Worm (Caenorhabditis elegans) whole organism, L2 larva: ENCODE data around the gene slcr-46.3.

ENCODE experiments used
- C34F6.9 ChIP-seq: fragments of 150-350 bp; optimal IDR thresholded peaks from 2 replicates; lab custom pipeline; 2014; ENCODE audit warnings: missing biosample characterization, missing genetic modification characterization
- F13H6.1 ChIP-seq: sonication (generic microtip); optimal IDR thresholded peaks from 2 replicates; lab custom pipeline; 2016; ENCODE audit warnings: missing genetic modification characterization, missing compliant biosample characterization
- alr-1 ChIP-seq: fragments of 150-350 bp; optimal IDR thresholded peaks from 2 replicates; lab custom pipeline; 2014; ENCODE audit warnings: missing biosample characterization, missing genetic modification characterization
- aly-2 ChIP-seq: fragments of 150-350 bp; optimal IDR thresholded peaks from 2 replicates; lab custom pipeline; 2014; ENCODE audit warnings: missing biosample characterization, missing genetic modification characterization
- ama-1 ChIP-seq: fragments of 150-350 bp; optimal IDR thresholded peaks from 2 replicates; lab custom pipeline; 2018; ENCODE audit warnings: inconsistent platforms
- ceh-82 ChIP-seq: fragments of 150-350 bp; optimal IDR thresholded peaks from 2 replicates; lab custom pipeline; 2014; ENCODE audit warnings: missing biosample characterization, missing genetic modification characterization
- dmd-4 ChIP-seq: sonication (generic microtip); optimal IDR thresholded peaks from 2 replicates; lab custom pipeline; 2017; ENCODE audit warnings: missing biosample characterization, missing genetic modification characterization
- egl-27 ChIP-seq: sonication (generic microtip); optimal IDR thresholded peaks from 3 replicates; lab custom pipeline; 2017; ENCODE audit warnings: missing biosample characterization, missing genetic modification reagents, missing genetic modification characterization
- lin-11 ChIP-seq: fragments of 150-350 bp; sonication (generic microtip); optimal IDR thresholded peaks from 2 replicates; lab custom pipeline; 2014; ENCODE audit warnings: missing biosample characterization, missing genetic modification characterization, inconsistent platforms, mixed read lengths
- mab-5 ChIP-seq: fragments of 150-350 bp; optimal IDR thresholded peaks from 2 replicates; lab custom pipeline; 2014; ENCODE audit warnings: missing biosample characterization, missing genetic modification characterization
- mdl-1 ChIP-seq, 2 experiments: fragments of 150-350 bp in 1 of 2; sonication (generic microtip) in 1 of 2; optimal IDR thresholded peaks; 2 replicates each; lab custom pipeline; 2017; ENCODE audit warnings: missing biosample characterization in 2 of 2, missing genetic modification characterization in 2 of 2
- nhr-11 ChIP-seq: fragments of 150-350 bp; optimal IDR thresholded peaks from 2 replicates; lab custom pipeline; 2014; ENCODE audit warnings: missing biosample characterization, missing genetic modification characterization
- nhr-129 ChIP-seq: fragments of 150-350 bp; optimal IDR thresholded peaks from 2 replicates; lab custom pipeline; 2014; ENCODE audit warnings: missing biosample characterization, missing genetic modification characterization
- nhr-21 ChIP-seq: fragments of 150-350 bp; optimal IDR thresholded peaks from 2 replicates; lab custom pipeline; 2014; ENCODE audit warnings: missing biosample characterization, missing genetic modification characterization
- sma-9 ChIP-seq, 2 experiments: fragments of 150-350 bp in 1 of 2; sonication (generic microtip) in 1 of 2; optimal IDR thresholded peaks; 2 replicates each; lab custom pipeline; 2014 to 2016; ENCODE audit warnings: missing genetic modification characterization in 2 of 2, mild to moderate bottlenecking in 1 of 2, missing biosample characterization in 1 of 2, missing compliant biosample characterization in 1 of 2, missing genetic modification reagents in 1 of 2, moderate library complexity in 1 of 2
- unc-55 ChIP-seq: fragments of 150-350 bp; sonication (generic microtip); optimal IDR thresholded peaks from 3 replicates; lab custom pipeline; 2014; ENCODE audit warnings: missing biosample characterization, missing genetic modification reagents, missing genetic modification characterization
- zag-1 ChIP-seq: fragments of 150-350 bp; optimal IDR thresholded peaks from 2 replicates; lab custom pipeline; 2014; ENCODE audit warnings: missing biosample characterization, missing genetic modification characterization
- ztf-4 ChIP-seq: fragments of 150-350 bp; optimal IDR thresholded peaks from 2 replicates; lab custom pipeline; 2014; ENCODE audit warnings: missing biosample characterization, missing genetic modification characterization

Gene slcr-46.3

ce11 chrV:9677977-9678376, 45.9 kb downstream of the slcr-46.3 start, which contains the start of gene cthd-1:
Gene cthd-1, plus strand, starts transcription at chrV:9678277.
- TF ChIP-seq dmd-4 (no peak), nhr-11 (tag; lab: Kevin White, UChicago) (no peak), aly-2 (tag; lab: Kevin White, UChicago) (no peak), egl-27 (tag; lab: Kevin White, UChicago) (no peak), nhr-129 (tag; lab: Kevin White, UChicago) (no peak), mdl-1 (tag; optimal IDR thresholded peaks at IDR 0.05; lab: Kevin White, UChicago) (no peak), nhr-21 (tag; lab: Kevin White, UChicago) (no peak), ama-1 (lab: Kevin White, UChicago) (no peak), mab-5 (tag; lab: Kevin White, UChicago) (no peak), alr-1 (no peak), ztf-4 (tag; lab: Kevin White, UChicago) (no peak), lin-11 (tag; lab: Kevin White, UChicago) (no peak), unc-55 (no peak), sma-9 (GFP tag; optimal IDR thresholded peaks at IDR 0.05; lab: Kevin White, UChicago) (no peak), sma-9 (tag; optimal IDR thresholded peaks at IDR 0.05; lab: Kevin White, UChicago) (no peak), F13H6.1 (tag; lab: Kevin White, UChicago) (no peak), ceh-82 (no peak)

DNA sequence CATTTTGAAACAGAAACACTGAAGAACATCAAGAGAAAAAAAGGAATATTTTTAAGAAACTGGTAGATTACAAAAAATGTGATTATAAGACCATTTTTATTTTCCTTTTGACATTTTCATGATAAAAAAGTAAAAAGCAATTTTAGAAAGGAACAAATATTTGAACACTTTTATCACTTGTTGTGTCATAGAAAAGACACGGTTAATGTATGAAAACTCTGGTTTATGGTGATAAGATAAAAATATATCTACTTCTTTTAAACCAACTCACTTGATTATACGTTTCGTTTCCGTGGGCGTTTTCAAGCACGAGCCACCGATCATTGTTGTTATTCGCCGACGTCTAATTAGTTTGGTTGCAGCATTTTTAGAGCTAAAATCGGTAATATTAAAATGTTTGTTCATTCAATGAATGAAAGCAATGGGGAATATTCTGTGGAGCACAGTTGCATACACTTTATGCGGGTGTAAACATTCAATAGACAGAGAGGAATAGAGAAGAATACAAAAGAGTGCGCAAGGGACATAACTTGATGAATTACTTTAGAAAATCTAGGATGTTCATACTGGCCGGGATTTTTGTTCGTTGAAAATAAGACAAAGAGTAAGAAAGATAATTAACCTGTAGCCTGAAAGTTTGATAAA, 50.6 kb downstream of the slcr-46.3 start, which contains the start of gene sulp-8:
Gene sulp-8 (minus strand): TSS at position 469 of the 645 bp plus-strand sequence.
- TF ChIP-seq zag-1 (tag; lab: Kevin White, UChicago) (no peak), C34F6.9 (tag; lab: Kevin White, UChicago) (peak; percentile 32)

ce11 chrV:9672495-9672894, 51.4 kb downstream of the slcr-46.3 start:
- no peak for TF ChIP-seq dmd-4
